Fruit fly (Drosophila melanogaster) whole organism, embryonic: ENCODE measurements around the gene Prat2.

Source experiments
- Abd-B ChIP-seq: fragments of 200-800 bp; sonication (Bioruptor generic); optimal IDR thresholded peaks from 2 replicates; lab custom pipeline; 2018; ENCODE audit warnings: missing biosample characterization, mild to moderate bottlenecking, missing genetic modification characterization, moderate library complexity
- Adf1 ChIP-seq: fragments of 200-800 bp; sonication (Bioruptor generic); IDR thresholded peaks from 2 replicates; pipeline ENCODE4 v1.3.6; 2022; ENCODE audit warnings: missing biosample characterization, missing genetic modification characterization
- Bdp1 ChIP-seq: fragments of 200-800 bp; sonication (Bioruptor generic); optimal IDR thresholded peaks from 3 replicates; lab custom pipeline; 2016; ENCODE audit warnings: missing biosample characterization, missing genetic modification characterization
- CG10209 ChIP-seq: fragments of 200-800 bp; sonication (Bioruptor generic); optimal IDR thresholded peaks from 3 replicates; lab custom pipeline; 2017; ENCODE audit warnings: missing biosample characterization, mild to moderate bottlenecking, missing genetic modification characterization, missing genetic modification reagents
- CG10366 ChIP-seq: fragments of 200-800 bp; sonication (Bioruptor generic); IDR thresholded peaks from 2 replicates; pipeline ENCODE4 v1.3.6; 2022; ENCODE audit warnings: missing biosample characterization, missing genetic modification characterization
- CG10979 ChIP-seq: fragments of 200-800 bp; sonication (Bioruptor generic); optimal IDR thresholded peaks from 2 replicates; lab custom pipeline; 2018; ENCODE audit warnings: missing biosample characterization, mild to moderate bottlenecking, missing genetic modification characterization, moderate library complexity
- CG11093 ChIP-seq: fragments of 200-800 bp; sonication (Bioruptor generic); IDR thresholded peaks from 3 replicates; pipeline ENCODE4 v1.3.6; 2022; ENCODE audit warnings: missing biosample characterization, missing genetic modification characterization
- CG12236 ChIP-seq: fragments of 200-800 bp; sonication (Bioruptor generic); optimal IDR thresholded peaks from 2 replicates; lab custom pipeline; 2016; ENCODE audit warnings: missing biosample characterization, missing genetic modification characterization
- CG14860 ChIP-seq: fragments of 200-800 bp; sonication (Bioruptor generic); IDR thresholded peaks from 3 replicates; pipeline ENCODE4 v1.3.6; 2022; ENCODE audit warnings: missing biosample characterization, missing genetic modification characterization; ENCODE audit not compliant: partially characterized antibody
- CG15601 ChIP-seq: fragments of 200-800 bp; sonication (Bioruptor generic); optimal IDR thresholded peaks from 3 replicates; lab custom pipeline; 2019; ENCODE audit warnings: missing biosample characterization, mild to moderate bottlenecking, missing genetic modification characterization, moderate library complexity
- CG16815 ChIP-seq: fragments of 200-800 bp; sonication (Bioruptor generic); optimal IDR thresholded peaks from 3 replicates; lab custom pipeline; 2017; ENCODE audit warnings: missing biosample characterization, mild to moderate bottlenecking, missing genetic modification characterization
- CG17359 ChIP-seq: fragments of 200-800 bp; sonication (Bioruptor generic); optimal IDR thresholded peaks from 3 replicates; lab custom pipeline; 2018; ENCODE audit warnings: missing biosample characterization, mild to moderate bottlenecking, missing genetic modification characterization, moderate library complexity
- CG1792 ChIP-seq: fragments of 200-800 bp; sonication (Bioruptor generic); optimal IDR thresholded peaks from 2 replicates; lab custom pipeline; 2016; ENCODE audit warnings: missing biosample characterization, missing genetic modification characterization
- CG2889 ChIP-seq: fragments of 200-800 bp; sonication (Bioruptor generic); IDR thresholded peaks from 3 replicates; pipeline ENCODE4 v1.3.6; 2022; ENCODE audit warnings: missing biosample characterization, missing genetic modification characterization
- CG30020 ChIP-seq: fragments of 200-800 bp; optimal IDR thresholded peaks from 2 replicates; lab custom pipeline; 2019; ENCODE audit warnings: missing biosample characterization, mild to moderate bottlenecking, missing genetic modification characterization, moderate library complexity
- CG32772 ChIP-seq: fragments of 200-800 bp; sonication (Bioruptor generic); IDR thresholded peaks from 2 replicates; pipeline ENCODE4 v1.3.6; 2022; ENCODE audit warnings: missing biosample characterization, missing genetic modification characterization
- CG6765 ChIP-seq: fragments of 200-800 bp; sonication (Bioruptor generic); optimal IDR thresholded peaks from 3 replicates; lab custom pipeline; 2017; ENCODE audit warnings: missing biosample characterization, mild to moderate bottlenecking, missing genetic modification characterization
- CG7839 ChIP-seq: fragments of 200-800 bp; sonication (Bioruptor generic); optimal IDR thresholded peaks from 3 replicates; lab custom pipeline; 2018; ENCODE audit warnings: missing biosample characterization, mild to moderate bottlenecking, missing genetic modification characterization, moderate library complexity
- CG8089 ChIP-seq: fragments of 200-800 bp; sonication (Bioruptor generic); optimal IDR thresholded peaks from 3 replicates; lab custom pipeline; 2016; ENCODE audit warnings: missing biosample characterization, missing genetic modification characterization
- CG9876 ChIP-seq: fragments of 200-800 bp; sonication (Bioruptor generic); optimal IDR thresholded peaks from 2 replicates; lab custom pipeline; 2016; ENCODE audit warnings: missing biosample characterization, missing genetic modification characterization
- CoRest ChIP-seq: fragments of 200-800 bp; sonication (Bioruptor generic); optimal IDR thresholded peaks from 3 replicates; lab custom pipeline; 2018; ENCODE audit warnings: missing biosample characterization, mild to moderate bottlenecking, missing genetic modification characterization, moderate library complexity
- Doc3 ChIP-seq: fragments of 200-800 bp; sonication (Bioruptor generic); IDR thresholded peaks from 3 replicates; pipeline ENCODE4 v1.3.6; 2022; ENCODE audit warnings: missing biosample characterization, missing genetic modification characterization; ENCODE audit not compliant: partially characterized antibody
- ERR ChIP-seq: fragments of 200-800 bp; sonication (Bioruptor generic); optimal IDR thresholded peaks from 2 replicates; lab custom pipeline; 2016; ENCODE audit warnings: missing biosample characterization, missing genetic modification characterization
- Lpt ChIP-seq: fragments of >200 bp; optimal IDR thresholded peaks from 2 replicates; lab custom pipeline; 2018; ENCODE audit warnings: missing biosample characterization, missing genetic modification characterization
- Mes4 ChIP-seq: fragments of 200-800 bp; sonication (Bioruptor generic); optimal IDR thresholded peaks from 2 replicates; lab custom pipeline; 2016; ENCODE audit warnings: missing biosample characterization, missing genetic modification characterization
- NFAT ChIP-seq: fragments of 200-800 bp; sonication (Bioruptor generic); IDR thresholded peaks from 2 replicates; pipeline ENCODE4 v1.3.6; 2022; ENCODE audit warnings: missing biosample characterization, missing genetic modification characterization
- Optix ChIP-seq: fragments of 200-800 bp; sonication (Bioruptor generic); IDR thresholded peaks from 3 replicates; pipeline ENCODE4 v1.3.6; 2022; ENCODE audit warnings: missing biosample characterization, missing genetic modification characterization
- Ptx1 ChIP-seq: fragments of 200-800 bp; sonication (Bioruptor generic); IDR thresholded peaks from 2 replicates; pipeline ENCODE4 v1.3.6; 2022; ENCODE audit warnings: missing biosample characterization, missing genetic modification characterization
- bsh ChIP-seq, 2 experiments: fragments of 200-800 bp; sonication (Bioruptor generic); optimal IDR thresholded peaks; 2 replicates each; lab custom pipeline; 2017 to 2018; ENCODE audit warnings: mild to moderate bottlenecking in 2 of 2, missing biosample characterization in 2 of 2, missing genetic modification characterization in 2 of 2, moderate library complexity in 1 of 2
- btn ChIP-seq: fragments of 200-800 bp; sonication (Bioruptor generic); optimal IDR thresholded peaks from 2 replicates; lab custom pipeline; 2016; ENCODE audit warnings: missing biosample characterization, missing genetic modification characterization
- chm ChIP-seq: fragments of 200-800 bp; sonication (Bioruptor generic); IDR thresholded peaks from 2 replicates; pipeline ENCODE4 v1.3.6; 2022; ENCODE audit warnings: missing biosample characterization, missing genetic modification characterization
- emc ChIP-seq: fragments of 200-800 bp; sonication (Bioruptor generic); optimal IDR thresholded peaks from 2 replicates; lab custom pipeline; 2016; ENCODE audit warnings: missing biosample characterization, missing genetic modification characterization
- ewg ChIP-seq: fragments of 200-800 bp; sonication (Bioruptor generic); optimal IDR thresholded peaks from 3 replicates; lab custom pipeline; 2017; ENCODE audit warnings: mild to moderate bottlenecking, missing biosample characterization, missing genetic modification reagents, missing genetic modification characterization
- fd64A ChIP-seq: fragments of 200-800 bp; sonication (Bioruptor generic); optimal IDR thresholded peaks from 3 replicates; lab custom pipeline; 2018; ENCODE audit warnings: missing biosample characterization, mild to moderate bottlenecking, missing genetic modification characterization
- gce ChIP-seq: fragments of 200-800 bp; sonication (Bioruptor generic); IDR thresholded peaks from 3 replicates; pipeline ENCODE4 v1.3.6; 2022; ENCODE audit warnings: missing biosample characterization, missing genetic modification characterization
- gt ChIP-seq: fragments of 200-800 bp; sonication (Bioruptor generic); IDR thresholded peaks from 2 replicates; pipeline ENCODE4 v1.3.6; 2022; ENCODE audit warnings: missing biosample characterization, missing genetic modification characterization
- her ChIP-seq: fragments of 200-800 bp; sonication (Bioruptor generic); optimal IDR thresholded peaks from 2 replicates; lab custom pipeline; 2016; ENCODE audit warnings: missing biosample characterization, missing genetic modification characterization
- inv ChIP-seq: fragments of 200-800 bp; sonication (Bioruptor generic); IDR thresholded peaks from 2 replicates; pipeline ENCODE4 v1.3.6; 2022; ENCODE audit warnings: missing biosample characterization, missing genetic modification characterization; ENCODE audit not compliant: partially characterized antibody
- kni ChIP-seq: fragments of 200-800 bp; sonication (Bioruptor generic); optimal IDR thresholded peaks from 3 replicates; lab custom pipeline; 2017; ENCODE audit warnings: mild to moderate bottlenecking, missing biosample characterization, missing genetic modification reagents, missing genetic modification characterization
- lilli ChIP-seq: fragments of 200-800 bp; sonication (Bioruptor generic); optimal IDR thresholded peaks from 3 replicates; lab custom pipeline; 2016; ENCODE audit warnings: missing biosample characterization, missing genetic modification characterization
- lmd ChIP-seq: fragments of 200-800 bp; sonication (Bioruptor generic); IDR thresholded peaks from 2 replicates; pipeline ENCODE4 v1.3.6; 2022; ENCODE audit warnings: missing biosample characterization, missing genetic modification characterization
- otp ChIP-seq: fragments of 200-800 bp; sonication (Bioruptor generic); IDR thresholded peaks from 3 replicates; pipeline ENCODE4, ENCODE4 v1.3.6; 2022; ENCODE audit warnings: missing biosample characterization, missing genetic modification characterization
- repo ChIP-seq: fragments of 200-800 bp; sonication (Bioruptor generic); optimal IDR thresholded peaks from 2 replicates; lab custom pipeline; 2016; ENCODE audit warnings: missing biosample characterization, missing genetic modification characterization
- sima ChIP-seq: fragments of 200-800 bp; sonication (Bioruptor generic); optimal IDR thresholded peaks from 2 replicates; lab custom pipeline; 2016; ENCODE audit warnings: missing biosample characterization, missing genetic modification characterization
- slp2 ChIP-seq: fragments of 200-800 bp; sonication (Bioruptor generic); optimal IDR thresholded peaks from 2 replicates; lab custom pipeline; 2016; ENCODE audit warnings: missing biosample characterization, missing genetic modification characterization
- tx ChIP-seq: fragments of 200-800 bp; sonication (Bioruptor generic); optimal IDR thresholded peaks from 2 replicates; lab custom pipeline; 2016; ENCODE audit warnings: missing biosample characterization, missing genetic modification characterization
- vfl ChIP-seq: fragments of 200-800 bp; sonication (Bioruptor generic); optimal IDR thresholded peaks from 2 replicates; lab custom pipeline; 2016; ENCODE audit warnings: missing biosample characterization, missing genetic modification characterization
- wor ChIP-seq: fragments of 200-800 bp; sonication (Bioruptor generic); IDR thresholded peaks from 2 replicates; pipeline ENCODE4 v1.3.6; 2022; ENCODE audit warnings: missing biosample characterization, missing genetic modification characterization
- zen ChIP-seq: fragments of 200-800 bp; sonication (Bioruptor generic); optimal IDR thresholded peaks from 3 replicates; lab custom pipeline; 2018; ENCODE audit warnings: missing biosample characterization, mild to moderate bottlenecking, missing genetic modification characterization, moderate library complexity

Gene Prat2

DNA sequence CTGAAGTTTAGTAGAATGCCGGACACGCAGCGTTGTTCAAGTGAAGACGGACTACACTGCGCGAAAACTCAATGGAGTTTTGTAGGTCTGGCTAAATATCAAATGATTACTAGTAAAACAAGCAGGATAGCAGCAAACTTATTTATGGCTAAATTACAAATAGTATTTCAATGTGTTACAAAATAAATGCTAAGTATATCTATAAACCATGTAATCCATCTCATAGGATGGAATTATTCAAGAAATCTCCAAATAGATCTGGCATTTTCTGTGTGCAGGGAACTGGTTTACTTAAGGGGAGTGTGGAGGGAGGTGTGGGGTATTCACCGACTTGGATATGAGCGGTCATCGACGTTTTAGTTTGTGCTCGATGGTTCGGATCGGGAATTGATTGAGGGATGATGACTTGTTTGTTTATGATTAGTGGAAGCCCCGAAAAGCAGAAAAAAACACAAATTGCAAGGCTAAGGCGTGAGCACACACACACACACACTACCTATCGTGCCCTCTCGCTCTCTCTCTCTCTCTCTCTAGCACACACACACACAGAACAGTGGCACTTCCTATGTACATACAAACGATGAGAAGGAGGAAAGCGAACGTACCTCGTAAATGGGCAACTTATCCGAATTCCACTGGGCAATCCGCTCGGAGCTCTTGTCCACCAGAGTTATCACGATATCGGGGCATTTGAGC lies 49.3 kb upstream of the Prat2 start (continued):
- peak; percentile 54 for TF ChIP-seq CG6765 (GFP tag; lab: Kevin White, UChicago)
- TF ChIP-seq wor (GFP tag; lab: Robert Waterston, UW): peak; percentile 50; the same call in 1 of the 2 replicates
- peak; percentile 67 for TF ChIP-seq CG10366 (GFP tag; lab: Robert Waterston, UW)
- peak; percentile 82 for TF ChIP-seq CG12236 (GFP tag; lab: Kevin White, UChicago)
- peak; percentile 71 for TF ChIP-seq repo
- TF ChIP-seq CG17359: peak; percentile 84
- TF ChIP-seq CG10209 (GFP tag; lab: Kevin White, UChicago): peak; percentile 87
- peak; percentile 73 for TF ChIP-seq ERR (GFP tag; lab: Kevin White, UChicago)
- 0 out of 3 replicates have a peak, but pooled peaks have one; percentile 46 for TF ChIP-seq Optix
- TF ChIP-seq bsh (GFP tag; optimal IDR thresholded peaks at IDR 0.05; lab: Kevin White, UChicago): peak; percentile 61 to 91
- no peak for TF ChIP-seq Doc3 (GFP tag; lab: Robert Waterston, UW)
- TF ChIP-seq Adf1: peak; percentile 30; the same call in 1 of the 2 replicates
- peak; percentile 66 for TF ChIP-seq CG32772 (GFP tag; lab: Robert Waterston, UW)
- no peak for TF ChIP-seq inv (GFP tag; lab: Robert Waterston, UW)
- TF ChIP-seq Abd-B (GFP tag; lab: Kevin White, UChicago): peak; percentile 68
- peak; percentile 55; the same call in 2 of the 3 replicates for TF ChIP-seq CG2889 (GFP tag; lab: Robert Waterston, UW)
- TF ChIP-seq Ptx1 (GFP tag; lab: Robert Waterston, UW): peak; percentile 79
- TF ChIP-seq CG1792 (GFP tag; lab: Kevin White, UChicago): peak; percentile 73
- peak; percentile 54 for TF ChIP-seq Bdp1
- 0 out of 3 replicates have a peak, but pooled peaks have one; percentile 53 for TF ChIP-seq CG11093
- peak; percentile 83 for TF ChIP-seq lilli
- TF ChIP-seq Lpt (GFP tag; lab: Kevin White, UChicago): no peak
- TF ChIP-seq chm (GFP tag; lab: Robert Waterston, UW): peak; percentile 58; the same call in 1 of the 2 replicates
- peak; percentile 33 for TF ChIP-seq emc
- TF ChIP-seq kni (GFP tag; lab: Kevin White, UChicago): no peak
- no peak for TF ChIP-seq gt (GFP tag; lab: Robert Waterston, UW)
- TF ChIP-seq CG9876 (GFP tag; lab: Kevin White, UChicago): peak; percentile 56
- no peak for TF ChIP-seq CG14860 (GFP tag; lab: Robert Waterston, UW)
- peak; percentile 84 for TF ChIP-seq Mes4 (GFP tag; lab: Kevin White, UChicago)
- TF ChIP-seq NFAT (GFP tag; lab: Robert Waterston, UW): 0 out of 2 replicates have a peak, but pooled peaks have one; percentile 37
- peak; percentile 61 for TF ChIP-seq fd64A (GFP tag; lab: Kevin White, UChicago)
- peak; percentile 67 for TF ChIP-seq CG16815 (GFP tag; lab: Kevin White, UChicago)
- peak; percentile 89 for TF ChIP-seq CG7839 (tag; lab: Kevin White, UChicago)
- TF ChIP-seq otp: peak; percentile 65; the same call in 2 of the 3 replicates
- peak; percentile 67 for TF ChIP-seq her (GFP tag; lab: Kevin White, UChicago)
- TF ChIP-seq gce (GFP tag; lab: Robert Waterston, UW): peak; percentile 46; the same call in 1 of the 3 replicates
- peak; percentile 81 for TF ChIP-seq CG15601
- peak; percentile 83 for TF ChIP-seq slp2
- TF ChIP-seq CG8089 (GFP tag; lab: Kevin White, UChicago): peak; percentile 66
- peak; percentile 81 for TF ChIP-seq lmd
- peak; percentile 44 for TF ChIP-seq CG30020
- peak; percentile 60 for TF ChIP-seq ewg (GFP tag; lab: Kevin White, UChicago)
- TF ChIP-seq btn (GFP tag; lab: Kevin White, UChicago): peak; percentile 50
- TF ChIP-seq sima (GFP tag; lab: Kevin White, UChicago): peak; percentile 27
- peak; percentile 56 for TF ChIP-seq vfl (GFP tag; lab: Kevin White, UChicago)
- peak; percentile 88 for TF ChIP-seq CG10979
- peak; percentile 78 for TF ChIP-seq tx (GFP tag; lab: Kevin White, UChicago)
- TF ChIP-seq zen: peak; percentile 34
- TF ChIP-seq CoRest (tag; lab: Kevin White, UChicago): peak; percentile 88
